Fruit fly (Drosophila melanogaster): ENCODE measurements around the gene slp1.

The slp1 gene

DNA sequence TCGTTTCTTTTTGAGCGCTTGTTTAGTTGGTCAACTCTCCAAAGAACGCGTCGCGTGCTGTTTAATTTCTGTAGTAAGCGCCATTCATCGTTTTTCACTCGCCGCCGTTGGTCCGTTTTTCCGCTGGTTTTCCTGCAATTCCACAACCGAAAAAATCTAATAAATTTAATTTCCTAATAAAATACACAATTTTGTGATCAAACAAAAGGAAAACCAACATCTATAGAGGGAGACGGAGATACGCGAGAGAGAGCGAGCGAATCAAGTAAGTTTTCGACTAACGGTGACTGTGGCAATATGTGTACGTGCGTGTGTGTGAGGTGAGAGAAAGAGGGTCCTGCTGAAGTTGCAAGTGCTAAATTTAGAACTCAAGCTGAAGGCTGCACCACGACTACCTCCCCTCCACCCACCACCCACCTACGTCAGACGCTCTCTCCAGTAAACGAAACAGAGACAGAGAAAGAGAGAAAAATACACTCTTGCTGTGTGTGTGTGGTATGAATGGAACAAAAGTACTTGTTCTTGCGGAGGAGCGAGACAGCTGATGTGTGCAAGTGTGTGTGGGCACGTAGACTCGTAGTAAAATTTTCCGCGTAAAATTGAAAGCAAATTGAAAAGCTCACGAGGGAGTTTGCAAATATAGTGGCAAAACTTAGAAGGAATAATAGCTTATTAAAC lies 21.9 kb upstream of the slp1 start, which contains the start of gene Reph:
Gene Reph, plus strand, starts transcription at position 80 of the 678 bp plus-strand sequence.
- TF ChIP-seq lola (GFP tag; optimal IDR thresholded peaks at IDR 0.05) (no peak), sv (GFP tag; optimal IDR thresholded peaks at IDR 0.05) (no peak), sage (GFP tag; optimal IDR thresholded peaks at IDR 0.05) (no peak), dmrt93B (GFP tag; optimal IDR thresholded peaks at IDR 0.05) (no peak), ey (GFP tag; optimal IDR thresholded peaks at IDR 0.05) (no peak), dsf (GFP tag; optimal IDR thresholded peaks at IDR 0.05; ENCODE audit: borderline replicate concordance) (no peak), CG9705 (GFP tag; optimal IDR thresholded peaks at IDR 0.05) (peak; percentile 10), OdsH (GFP tag; optimal IDR thresholded peaks at IDR 0.05) (no peak), Dfd (GFP tag; optimal IDR thresholded peaks at IDR 0.05) (no peak), Hr83 (GFP tag; optimal IDR thresholded peaks at IDR 0.05; ENCODE audit: poor library complexity, severe bottlenecking) (peak; percentile 85), Vsx2 (GFP tag; optimal IDR thresholded peaks at IDR 0.05; ENCODE audit: partially characterized antibody) (peak; percentile 35), dl (GFP tag; optimal IDR thresholded peaks at IDR 0.05; ENCODE audit: insufficient read depth in 1 of 2, partially characterized antibody in 2 of 2) (peak; percentile 60 to 75), fru (GFP tag; optimal IDR thresholded peaks at IDR 0.05) (peak; percentile 52), GATAd (GFP tag; optimal IDR thresholded peaks at IDR 0.05) (no peak), Myc (optimal IDR thresholded peaks at IDR 0.05) (no peak), pan (optimal IDR thresholded peaks at IDR 0.05) (no peak), N (GFP tag; optimal IDR thresholded peaks at IDR 0.05) (peak; percentile 69), HLH106 (tag; optimal IDR thresholded peaks at IDR 0.05) (peak; percentile 21), Hnf4 (GFP tag; optimal IDR thresholded peaks at IDR 0.05) (peak; percentile 29), rgr (GFP tag; optimal IDR thresholded peaks at IDR 0.05) (peak; percentile 67), tai (GFP tag; optimal IDR thresholded peaks at IDR 0.05) (no peak), Dif (GFP tag; optimal IDR thresholded peaks at IDR 0.05; ENCODE audit: partially characterized antibody) (peak; percentile 90), Jra (GFP tag; optimal IDR thresholded peaks at IDR 0.05) (no peak), foxo (GFP tag; optimal IDR thresholded peaks at IDR 0.05) (peak in 1 of 2 experiments; percentile 17), CrebA (GFP tag; optimal IDR thresholded peaks at IDR 0.05; ENCODE audit: borderline replicate concordance) (no peak), br (GFP tag; optimal IDR thresholded peaks at IDR 0.05) (peak; percentile 31), psq (GFP tag; optimal IDR thresholded peaks at IDR 0.05) (peak; percentile 51), Mio (GFP tag; optimal IDR thresholded peaks at IDR 0.05) (no peak), h (GFP tag; optimal IDR thresholded peaks at IDR 0.05) (peak; percentile 1), Rel (GFP tag; optimal IDR thresholded peaks at IDR 0.05) (no peak), Rel (tag; optimal IDR thresholded peaks at IDR 0.05) (no peak), CG32264 (GFP tag; optimal IDR thresholded peaks at IDR 0.05) (no peak), jim (GFP tag; optimal IDR thresholded peaks at IDR 0.05) (no peak), Sp1 (GFP tag; optimal IDR thresholded peaks at IDR 0.05) (no peak), Abd-B (GFP tag; optimal IDR thresholded peaks at IDR 0.05) (no peak), woc (GFP tag; optimal IDR thresholded peaks at IDR 0.05) (no peak), brk (GFP tag; optimal IDR thresholded peaks at IDR 0.05) (peak; percentile 2), usp (GFP tag; optimal IDR thresholded peaks at IDR 0.05) (no peak), Hr78 (GFP tag; optimal IDR thresholded peaks at IDR 0.05) (no peak)

dm6 chr2L:3804641-3805273 lies 20.7 kb upstream of the slp1 start:
- TF ChIP-seq Dfd (GFP tag; optimal IDR thresholded peaks at IDR 0.05) (no peak), brk (GFP tag; optimal IDR thresholded peaks at IDR 0.05) (no peak), CG32264 (GFP tag; optimal IDR thresholded peaks at IDR 0.05) (peak; percentile 73), psq (GFP tag; optimal IDR thresholded peaks at IDR 0.05) (peak; percentile 67), dsf (GFP tag; optimal IDR thresholded peaks at IDR 0.05; ENCODE audit: borderline replicate concordance) (no peak), Vsx2 (GFP tag; optimal IDR thresholded peaks at IDR 0.05; ENCODE audit: partially characterized antibody) (no peak), Hr78 (GFP tag; optimal IDR thresholded peaks at IDR 0.05) (no peak), Mio (GFP tag; optimal IDR thresholded peaks at IDR 0.05) (no peak), sage (GFP tag; optimal IDR thresholded peaks at IDR 0.05) (peak; percentile 61), Dif (GFP tag; optimal IDR thresholded peaks at IDR 0.05; ENCODE audit: partially characterized antibody) (no peak), usp (GFP tag; optimal IDR thresholded peaks at IDR 0.05) (no peak), pan (optimal IDR thresholded peaks at IDR 0.05) (no peak), Sp1 (GFP tag; optimal IDR thresholded peaks at IDR 0.05) (peak; percentile 83), woc (GFP tag; optimal IDR thresholded peaks at IDR 0.05) (peak; percentile 44), CG9705 (GFP tag; optimal IDR thresholded peaks at IDR 0.05) (peak; percentile 74), Abd-B (GFP tag; optimal IDR thresholded peaks at IDR 0.05) (no peak), Hnf4 (GFP tag; optimal IDR thresholded peaks at IDR 0.05) (peak; percentile 55), N (GFP tag; optimal IDR thresholded peaks at IDR 0.05) (no peak), foxo (GFP tag; optimal IDR thresholded peaks at IDR 0.05) (peak; percentile 61 to 83), tai (GFP tag; optimal IDR thresholded peaks at IDR 0.05) (peak; percentile 33), Rel (GFP tag; optimal IDR thresholded peaks at IDR 0.05) (no peak), Rel (tag; optimal IDR thresholded peaks at IDR 0.05) (peak; percentile 27), jim (GFP tag; optimal IDR thresholded peaks at IDR 0.05) (no peak), rgr (GFP tag; optimal IDR thresholded peaks at IDR 0.05) (peak; percentile 79), dl (GFP tag; optimal IDR thresholded peaks at IDR 0.05; ENCODE audit: insufficient read depth in 1 of 2, partially characterized antibody in 2 of 2) (no peak), fru (GFP tag; optimal IDR thresholded peaks at IDR 0.05) (peak; percentile 91), h (GFP tag; optimal IDR thresholded peaks at IDR 0.05) (peak; percentile 90), Jra (GFP tag; optimal IDR thresholded peaks at IDR 0.05) (no peak), lola (GFP tag; optimal IDR thresholded peaks at IDR 0.05) (no peak), CrebA (GFP tag; optimal IDR thresholded peaks at IDR 0.05; ENCODE audit: borderline replicate concordance) (peak; percentile 25), ey (GFP tag; optimal IDR thresholded peaks at IDR 0.05) (peak; percentile 83), Myc (optimal IDR thresholded peaks at IDR 0.05) (no peak), HLH106 (tag; optimal IDR thresholded peaks at IDR 0.05) (peak; percentile 88), OdsH (GFP tag; optimal IDR thresholded peaks at IDR 0.05) (peak; percentile 66), GATAd (GFP tag; optimal IDR thresholded peaks at IDR 0.05) (no peak), dmrt93B (GFP tag; optimal IDR thresholded peaks at IDR 0.05) (peak; percentile 70), br (GFP tag; optimal IDR thresholded peaks at IDR 0.05) (peak; percentile 81), Hr83 (GFP tag; optimal IDR thresholded peaks at IDR 0.05; ENCODE audit: poor library complexity, severe bottlenecking) (no peak), sv (GFP tag; optimal IDR thresholded peaks at IDR 0.05) (peak; percentile 93)

Measured in whole organism, wandering third instar larva.